Worm (Caenorhabditis elegans) whole organism, L4 larva: Measurements from ENCODE around the gene C30G12.6.

ENCODE experiments used
- ces-1 ChIP-seq: fragments of 150-350 bp; sonication (generic microtip); optimal IDR thresholded peaks from 4 replicates; lab custom pipeline; 2014; ENCODE audit warnings: missing biosample characterization, missing genetic modification reagents, missing genetic modification characterization
- nhr-11 ChIP-seq: fragments of 150-350 bp; optimal IDR thresholded peaks from 2 replicates; lab custom pipeline; 2014; ENCODE audit warnings: missing biosample characterization, missing genetic modification characterization

ce11 chrII:7255614-7256162 lies 40.1 kb downstream of the C30G12.6 start, which contains the start of gene F32A5.8:
- TF ChIP-seq ces-1 (GFP tag; lab: Kevin White, UChicago) (no peak), nhr-11 (tag; lab: Kevin White, UChicago) (no peak)
